Worm (Caenorhabditis elegans) whole organism, L1 larva: ENCODE data around the gene F37A8.2.

ENCODE experiments used
- aly-2 ChIP-seq: fragments of 150-350 bp; optimal IDR thresholded peaks from 2 replicates; lab custom pipeline; 2014; ENCODE audit warnings: missing biosample characterization, missing genetic modification characterization
- ceh-82 ChIP-seq, 3 experiments: fragments of 150-350 bp in 1 of 3; sonication (generic microtip) in 2 of 3; optimal IDR thresholded peaks; 2 replicates each; lab custom pipeline; 2014 to 2017; ENCODE audit warnings: missing biosample characterization in 3 of 3, missing genetic modification characterization in 3 of 3
- dsc-1 ChIP-seq: sonication (generic microtip); optimal IDR thresholded peaks from 2 replicates; lab custom pipeline; 2016; ENCODE audit warnings: mild to moderate bottlenecking, missing genetic modification characterization, missing compliant biosample characterization
- fos-1 ChIP-seq: fragments of 150-350 bp; optimal IDR thresholded peaks from 2 replicates; lab custom pipeline; 2014; ENCODE audit warnings: missing biosample characterization, missing genetic modification characterization
- lin-13 ChIP-seq: fragments of 150-350 bp; optimal IDR thresholded peaks from 2 replicates; lab custom pipeline; 2014; ENCODE audit warnings: missing biosample characterization, missing genetic modification reagents, missing genetic modification characterization
- nhr-11 ChIP-seq: fragments of 150-350 bp; optimal IDR thresholded peaks from 2 replicates; lab custom pipeline; 2014; ENCODE audit warnings: missing biosample characterization, missing genetic modification characterization
- nhr-28 ChIP-seq: fragments of 150-350 bp; optimal IDR thresholded peaks from 2 replicates; lab custom pipeline; 2014; ENCODE audit warnings: missing biosample characterization, missing genetic modification characterization

ce11 chrIII:3970395-3970794 is 39.1 kb upstream of the F37A8.2 start:
- TF ChIP-seq lin-13 (GFP tag; lab: Kevin White, UChicago) (no peak), aly-2 (tag; lab: Kevin White, UChicago) (no peak), ceh-82 (tag; optimal IDR thresholded peaks at IDR 0.05; lab: Kevin White, UChicago) (no peak), dsc-1 (tag; lab: Kevin White, UChicago) (no peak), nhr-28 (no peak), nhr-11 (tag; lab: Kevin White, UChicago) (no peak), fos-1 (tag; lab: Kevin White, UChicago) (no peak)
